Worm (Caenorhabditis elegans): ENCODE data around the gene inft-2.

The inft-2 gene

DNA sequence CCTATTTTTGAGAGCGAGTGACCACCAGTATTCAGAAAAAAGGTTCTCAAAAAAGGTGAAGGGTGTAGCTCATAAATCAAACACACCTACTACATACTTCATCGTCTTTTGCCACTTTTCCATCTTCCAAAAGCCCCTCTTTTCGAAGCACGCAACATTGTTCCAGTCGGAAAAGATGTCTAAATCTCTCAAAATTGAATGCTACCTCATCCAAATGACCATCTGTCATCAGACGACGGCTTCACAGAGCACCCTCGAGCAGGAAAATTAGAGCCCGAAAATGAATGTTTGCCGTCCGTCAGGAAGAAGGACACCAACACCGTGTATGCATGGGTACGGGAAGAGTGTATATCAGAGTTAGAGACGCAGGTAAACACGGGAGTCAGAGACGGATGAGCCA, 19.4 kb downstream of the inft-2 start:
- TF ChIP-seq tbx-11 (GFP tag; IDR thresholded peaks at IDR 0.05) (no peak), pes-1 (GFP tag; IDR thresholded peaks at IDR 0.05) (no peak), sea-1 (GFP tag; conservative IDR thresholded peaks at IDR 0.05) (no peak), hnd-1 (tag; optimal IDR thresholded peaks at IDR 0.05) (no peak), tra-4 (tag; optimal IDR thresholded peaks at IDR 0.05) (no peak), ets-7 (tag; optimal IDR thresholded peaks at IDR 0.05) (no peak), ceh-13 (GFP tag; optimal IDR thresholded peaks at IDR 0.05) (no peak), ceh-36 (tag; optimal IDR thresholded peaks at IDR 0.05) (no peak), scrt-1 (GFP tag; IDR thresholded peaks at IDR 0.05) (no peak), aly-1 (tag; optimal IDR thresholded peaks at IDR 0.05) (no peak), hmbx-1 (tag; optimal IDR thresholded peaks at IDR 0.05) (no peak), tbx-37 (GFP tag; conservative IDR thresholded peaks at IDR 0.05) (no peak), flt-1 (GFP tag; IDR thresholded peaks at IDR 0.05) (no peak), hmg-4 (GFP tag; optimal IDR thresholded peaks at IDR 0.05) (no peak), F13C5.2 (tag; optimal IDR thresholded peaks at IDR 0.05) (no peak), ama-1 (optimal IDR thresholded peaks at IDR 0.05) (no peak), B0310.2 (tag; optimal IDR thresholded peaks at IDR 0.05) (no peak)

DNA sequence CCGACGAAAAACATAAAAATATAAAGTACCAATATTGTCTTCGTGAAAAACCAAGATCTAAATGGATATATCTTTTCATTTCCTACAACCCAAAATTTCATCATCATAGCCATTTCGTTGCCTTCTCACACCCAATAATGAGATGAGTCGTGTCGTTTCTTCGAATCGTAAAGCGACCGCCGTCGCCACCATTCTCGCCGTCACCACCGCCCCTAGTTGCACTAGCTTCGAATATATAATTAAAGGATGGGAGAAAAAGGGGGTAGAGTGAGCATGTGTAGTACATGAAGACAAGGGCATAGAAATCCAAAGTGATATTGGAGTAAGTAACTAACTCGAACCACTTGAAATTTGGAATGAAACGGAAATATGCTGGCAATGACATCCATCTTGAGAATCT, 20.1 kb downstream of the inft-2 start:
- no peak for TF ChIP-seq hnd-1 (tag; optimal IDR thresholded peaks at IDR 0.05)
- no peak for TF ChIP-seq tbx-37 (GFP tag; conservative IDR thresholded peaks at IDR 0.05)
- TF ChIP-seq ama-1 (optimal IDR thresholded peaks at IDR 0.05) = no peak
- TF ChIP-seq ceh-36 (tag; optimal IDR thresholded peaks at IDR 0.05) = no peak
- no peak for TF ChIP-seq hmg-4 (GFP tag; optimal IDR thresholded peaks at IDR 0.05)
- no peak for TF ChIP-seq tra-4 (tag; optimal IDR thresholded peaks at IDR 0.05)
- no peak for TF ChIP-seq F13C5.2 (tag; optimal IDR thresholded peaks at IDR 0.05)
- TF ChIP-seq sea-1 (GFP tag; conservative IDR thresholded peaks at IDR 0.05) = no peak
- no peak for TF ChIP-seq ets-7 (tag; optimal IDR thresholded peaks at IDR 0.05)
- TF ChIP-seq B0310.2 (tag; optimal IDR thresholded peaks at IDR 0.05) = no peak
- TF ChIP-seq hmbx-1 (tag; optimal IDR thresholded peaks at IDR 0.05) = no peak
- no peak for TF ChIP-seq flt-1 (GFP tag; IDR thresholded peaks at IDR 0.05)
- TF ChIP-seq ceh-13 (GFP tag; optimal IDR thresholded peaks at IDR 0.05) = no peak
- no peak for TF ChIP-seq tbx-11 (GFP tag; IDR thresholded peaks at IDR 0.05)

DNA sequence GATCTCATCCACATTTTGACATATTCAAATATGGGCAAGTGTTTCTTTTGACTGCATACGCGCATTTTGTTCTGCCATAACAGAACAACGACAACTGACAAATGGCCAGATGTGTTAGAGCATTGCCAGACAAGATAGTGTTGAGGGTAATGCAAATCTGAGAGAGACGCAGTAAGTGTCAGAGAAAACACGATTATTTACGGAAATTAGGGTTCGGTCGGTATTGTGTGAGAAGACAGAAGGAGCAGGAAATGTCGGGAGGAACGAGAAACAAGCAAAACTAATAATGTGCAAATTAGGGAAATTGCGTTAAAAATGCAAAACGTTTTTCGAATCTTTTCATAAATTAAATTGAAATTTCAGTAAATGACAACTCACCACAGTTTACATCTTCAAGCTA, 22.4 kb downstream of the inft-2 start:
- no peak for TF ChIP-seq hnd-1 (tag; optimal IDR thresholded peaks at IDR 0.05)
- no peak for TF ChIP-seq scrt-1 (GFP tag; IDR thresholded peaks at IDR 0.05)
- TF ChIP-seq flt-1 (GFP tag; IDR thresholded peaks at IDR 0.05) = no peak
- no peak for TF ChIP-seq F13C5.2 (tag; optimal IDR thresholded peaks at IDR 0.05)
- TF ChIP-seq ets-7 (tag; optimal IDR thresholded peaks at IDR 0.05) = no peak
- no peak for TF ChIP-seq B0310.2 (tag; optimal IDR thresholded peaks at IDR 0.05)
- TF ChIP-seq tbx-37 (GFP tag; conservative IDR thresholded peaks at IDR 0.05) = no peak
- TF ChIP-seq ama-1 (optimal IDR thresholded peaks at IDR 0.05) = no peak
- TF ChIP-seq pes-1 (GFP tag; IDR thresholded peaks at IDR 0.05) = no peak
- TF ChIP-seq tra-4 (tag; optimal IDR thresholded peaks at IDR 0.05) = no peak
- TF ChIP-seq sea-1 (GFP tag; conservative IDR thresholded peaks at IDR 0.05) = no peak
- no peak for TF ChIP-seq hmg-4 (GFP tag; optimal IDR thresholded peaks at IDR 0.05)
- no peak for TF ChIP-seq tbx-11 (GFP tag; IDR thresholded peaks at IDR 0.05)
- TF ChIP-seq ceh-13 (GFP tag; optimal IDR thresholded peaks at IDR 0.05) = no peak
- TF ChIP-seq aly-1 (tag; optimal IDR thresholded peaks at IDR 0.05) = no peak
- TF ChIP-seq hmbx-1 (tag; optimal IDR thresholded peaks at IDR 0.05) = no peak
- TF ChIP-seq ceh-36 (tag; optimal IDR thresholded peaks at IDR 0.05) = no peak

DNA sequence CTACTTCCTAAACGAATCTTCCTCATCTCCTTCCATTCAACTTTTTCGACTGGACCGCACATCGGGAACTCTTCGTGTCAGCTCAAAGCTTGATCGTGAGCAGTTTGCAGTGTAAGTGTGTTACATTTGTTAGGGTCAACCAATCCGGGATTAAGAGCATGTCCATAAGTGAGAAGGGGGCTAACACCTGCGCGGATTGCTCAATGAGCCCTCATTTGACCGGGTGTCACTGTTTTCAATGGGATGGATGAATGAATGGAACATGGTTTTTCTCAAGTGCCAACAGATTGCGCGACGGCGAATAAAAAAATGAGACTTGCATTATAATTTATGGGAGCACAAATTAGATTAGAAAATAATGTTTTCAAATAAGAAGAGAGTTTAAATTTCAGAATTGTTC, 23.2 kb downstream of the inft-2 start:
- TF ChIP-seq scrt-1 (GFP tag; IDR thresholded peaks at IDR 0.05) (no peak), ets-7 (tag; optimal IDR thresholded peaks at IDR 0.05) (no peak), aly-1 (tag; optimal IDR thresholded peaks at IDR 0.05) (no peak)

DNA sequence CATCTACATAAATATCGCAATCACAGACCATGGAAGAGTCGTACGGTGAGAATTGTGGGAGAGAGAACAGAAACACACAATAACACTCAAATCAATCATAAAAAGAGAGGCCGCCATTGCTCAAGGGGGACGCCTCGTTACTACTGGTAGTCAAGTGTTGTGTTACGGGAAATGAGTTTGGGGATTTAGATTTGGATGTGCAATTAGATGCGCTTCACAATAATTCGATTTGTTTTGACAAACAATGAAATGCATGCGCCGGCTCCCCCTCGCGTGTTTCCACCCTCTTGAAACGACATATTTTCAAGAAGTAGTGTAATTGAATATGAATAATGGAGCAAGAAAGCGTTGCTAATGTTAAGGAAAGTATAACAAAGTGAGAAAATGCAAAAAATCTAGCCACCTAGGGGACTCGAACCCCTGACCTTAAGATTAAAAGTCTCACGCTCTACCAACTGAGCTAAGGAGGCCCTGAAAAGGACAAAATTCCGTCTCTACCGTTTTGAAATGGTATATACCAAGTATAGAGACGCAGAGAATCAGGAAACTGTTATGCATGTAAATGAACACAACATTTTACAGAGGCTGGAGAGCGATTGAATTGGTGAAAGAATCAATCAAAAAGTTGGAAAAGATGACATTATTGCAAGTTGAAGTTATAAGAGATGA, 24.6 kb downstream of the inft-2 start:
- TF ChIP-seq sea-1 (GFP tag; conservative IDR thresholded peaks at IDR 0.05) (no peak), flt-1 (GFP tag; IDR thresholded peaks at IDR 0.05) (no peak), aly-1 (tag; optimal IDR thresholded peaks at IDR 0.05) (no peak), scrt-1 (GFP tag; IDR thresholded peaks at IDR 0.05) (no peak), hmg-4 (GFP tag; optimal IDR thresholded peaks at IDR 0.05) (no peak), B0310.2 (tag; optimal IDR thresholded peaks at IDR 0.05) (no peak), ets-7 (tag; optimal IDR thresholded peaks at IDR 0.05) (no peak), ceh-13 (GFP tag; optimal IDR thresholded peaks at IDR 0.05) (no peak), tra-4 (tag; optimal IDR thresholded peaks at IDR 0.05) (no peak), pes-1 (GFP tag; IDR thresholded peaks at IDR 0.05) (no peak), ceh-36 (tag; optimal IDR thresholded peaks at IDR 0.05) (no peak), hnd-1 (tag; optimal IDR thresholded peaks at IDR 0.05) (no peak), F13C5.2 (tag; optimal IDR thresholded peaks at IDR 0.05) (no peak)

DNA sequence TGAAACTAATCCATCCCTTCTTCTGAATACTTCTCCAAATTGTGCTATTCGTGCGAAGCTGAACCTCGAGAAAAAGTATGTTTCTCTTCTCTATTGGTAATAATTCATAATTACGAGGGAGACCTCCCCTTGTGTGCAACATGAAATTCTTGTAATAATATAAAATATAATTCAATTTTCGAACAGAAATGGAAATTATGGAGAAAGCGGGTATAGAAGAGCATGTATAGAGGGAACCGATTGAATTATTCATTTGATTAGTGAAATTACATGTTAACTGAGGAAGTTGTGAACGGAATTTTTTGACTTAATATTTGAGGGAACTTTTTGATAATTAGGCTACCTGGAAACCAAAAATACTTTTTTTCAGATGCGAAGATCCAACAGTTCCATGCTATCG, 26.8 kb downstream of the inft-2 start:
- no peak for TF ChIP-seq tbx-11 (GFP tag; IDR thresholded peaks at IDR 0.05)

DNA sequence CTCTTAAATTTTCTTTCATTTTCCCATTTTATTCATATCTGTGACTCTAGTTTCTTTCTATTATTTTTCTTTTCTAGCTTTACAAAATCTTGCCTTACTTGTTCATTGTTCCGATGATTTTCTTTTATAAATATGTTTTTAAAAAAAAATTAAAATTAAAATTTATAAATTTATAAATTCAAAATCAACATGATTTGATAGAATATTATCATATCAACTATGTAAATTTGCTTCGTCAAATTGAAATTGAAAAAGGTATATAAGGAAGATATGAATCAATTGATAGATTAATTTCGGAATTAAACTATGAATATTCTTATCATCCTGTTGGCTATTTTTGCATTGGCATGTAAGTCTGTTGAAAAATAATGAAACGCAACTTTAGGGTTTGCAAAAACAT, 31.1 kb downstream of the inft-2 start, which contains the start of gene W07G4.1:
Gene W07G4.1, plus strand, starts transcription at position 301 of the 400 bp plus-strand sequence.
- TF ChIP-seq hmbx-1 (tag; optimal IDR thresholded peaks at IDR 0.05) = no peak
- no peak for TF ChIP-seq tra-4 (tag; optimal IDR thresholded peaks at IDR 0.05)
- TF ChIP-seq sea-1 (GFP tag; conservative IDR thresholded peaks at IDR 0.05) = no peak
- no peak for TF ChIP-seq tbx-37 (GFP tag; conservative IDR thresholded peaks at IDR 0.05)
- no peak for TF ChIP-seq ets-7 (tag; optimal IDR thresholded peaks at IDR 0.05)
- no peak for TF ChIP-seq F13C5.2 (tag; optimal IDR thresholded peaks at IDR 0.05)
- TF ChIP-seq flt-1 (GFP tag; IDR thresholded peaks at IDR 0.05) = no peak
- TF ChIP-seq tbx-11 (GFP tag; IDR thresholded peaks at IDR 0.05) = no peak
- no peak for TF ChIP-seq ceh-13 (GFP tag; optimal IDR thresholded peaks at IDR 0.05)
- TF ChIP-seq ama-1 (optimal IDR thresholded peaks at IDR 0.05) = no peak
- TF ChIP-seq aly-1 (tag; optimal IDR thresholded peaks at IDR 0.05) = no peak
- no peak for TF ChIP-seq scrt-1 (GFP tag; IDR thresholded peaks at IDR 0.05)
- no peak for TF ChIP-seq hmg-4 (GFP tag; optimal IDR thresholded peaks at IDR 0.05)

All from whole organism, early embryonic.